Worm (Caenorhabditis elegans) whole organism, mixed stage, embryonic: Measurements from ENCODE around the gene srh-39.

Source experiments
- bed-3 ChIP-seq: fragments of 200-800 bp; sonication (Bioruptor generic); optimal IDR thresholded peaks from 3 replicates; lab custom pipeline; 2018; ENCODE audit warnings: mild to moderate bottlenecking, missing genetic modification characterization, moderate library complexity, missing compliant biosample characterization
- blmp-1 ChIP-seq: fragments of 150-350 bp; optimal IDR thresholded peaks from 2 replicates; lab custom pipeline; 2014; ENCODE audit warnings: missing biosample characterization, missing genetic modification characterization
- elt-3 ChIP-seq: fragments of 150-350 bp; optimal IDR thresholded peaks from 2 replicates; lab custom pipeline; 2014; ENCODE audit warnings: missing biosample characterization, missing genetic modification characterization
- lin-13 ChIP-seq: fragments of 150-350 bp; optimal IDR thresholded peaks from 2 replicates; lab custom pipeline; 2014; ENCODE audit warnings: missing biosample characterization, missing genetic modification characterization
- lsy-2 ChIP-seq: fragments of 150-350 bp; optimal IDR thresholded peaks from 2 replicates; lab custom pipeline; 2014; ENCODE audit warnings: missing biosample characterization, missing genetic modification characterization
- nhr-237 ChIP-seq: fragments of 150-350 bp; optimal IDR thresholded peaks from 2 replicates; lab custom pipeline; 2014; ENCODE audit warnings: missing biosample characterization, missing genetic modification characterization
- nhr-76 ChIP-seq: sonication (generic microtip); optimal IDR thresholded peaks from 2 replicates; lab custom pipeline; 2017; ENCODE audit warnings: missing biosample characterization, missing genetic modification characterization
- pha-4 ChIP-seq: fragments of 150-350 bp; optimal IDR thresholded peaks from 2 replicates; lab custom pipeline; 2018; ENCODE audit warnings: missing biosample characterization, missing genetic modification reagents, missing genetic modification characterization
- unc-62 ChIP-seq: fragments of 150-350 bp; optimal IDR thresholded peaks from 2 replicates; lab custom pipeline; 2014; ENCODE audit warnings: missing biosample characterization, missing genetic modification reagents, missing genetic modification characterization

DNA sequence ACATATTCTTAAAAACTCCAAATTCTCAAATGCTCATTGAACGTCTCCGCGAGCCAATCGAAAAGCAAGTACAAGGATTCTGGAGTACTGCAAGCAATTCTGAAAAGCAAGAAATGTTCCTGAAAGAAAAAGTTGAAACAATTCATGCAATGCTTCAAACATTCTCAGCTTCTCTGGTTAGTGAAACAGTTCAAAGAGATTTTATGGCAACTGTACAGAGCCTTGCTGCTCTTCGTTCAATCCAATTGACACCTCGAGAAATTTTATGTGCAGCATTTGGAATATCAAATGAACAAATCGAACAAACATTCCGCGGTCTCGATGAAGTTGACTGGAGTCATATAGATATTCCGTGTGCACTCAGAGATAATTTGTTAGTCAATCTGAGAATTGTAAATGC, 28.6 kb downstream of the srh-39 start:
- TF ChIP-seq nhr-237 (tag; lab: Kevin White, UChicago) (no peak), bed-3 (no peak), blmp-1 (tag; lab: Kevin White, UChicago) (no peak), nhr-76 (tag; lab: Kevin White, UChicago) (no peak), lsy-2 (tag; lab: Kevin White, UChicago) (no peak), unc-62 (GFP tag; lab: Kevin White, UChicago) (no peak), pha-4 (no peak), lin-13 (tag; lab: Kevin White, UChicago) (no peak), elt-3 (tag; lab: Kevin White, UChicago) (no peak)
